Fruit fly (Drosophila melanogaster) whole organism, prepupa: ENCODE data around the gene Nedd4.

Source experiments
- CG8119 ChIP-seq: fragments of 200-800 bp; sonication (Bioruptor generic); IDR thresholded peaks from 3 replicates; pipeline ENCODE4 v1.3.6; 2022; ENCODE audit warnings: missing biosample characterization, missing genetic modification characterization
- Ets96B ChIP-seq: fragments of 200-800 bp; optimal IDR thresholded peaks from 2 replicates; lab custom pipeline; 2019; ENCODE audit warnings: missing biosample characterization, mild to moderate bottlenecking, missing genetic modification characterization, moderate library complexity
- Hr4 ChIP-seq: fragments of 200-800 bp; sonication (Bioruptor generic); optimal IDR thresholded peaks from 3 replicates; lab custom pipeline; 2016; ENCODE audit warnings: missing biosample characterization, missing genetic modification characterization
- cyc ChIP-seq: fragments of 200-800 bp; sonication (Bioruptor generic); optimal IDR thresholded peaks from 3 replicates; lab custom pipeline; 2016; ENCODE audit warnings: missing biosample characterization, missing genetic modification characterization
- fd59A ChIP-seq: fragments of 200-800 bp; sonication (Bioruptor generic); optimal IDR thresholded peaks from 2 replicates; lab custom pipeline; 2017; ENCODE audit warnings: missing biosample characterization, mild to moderate bottlenecking, missing genetic modification characterization, missing genetic modification reagents
- pdm3 ChIP-seq: fragments of 200-800 bp; sonication (Bioruptor generic); optimal IDR thresholded peaks from 3 replicates; lab custom pipeline; 2016; ENCODE audit warnings: missing biosample characterization, missing genetic modification characterization

DNA sequence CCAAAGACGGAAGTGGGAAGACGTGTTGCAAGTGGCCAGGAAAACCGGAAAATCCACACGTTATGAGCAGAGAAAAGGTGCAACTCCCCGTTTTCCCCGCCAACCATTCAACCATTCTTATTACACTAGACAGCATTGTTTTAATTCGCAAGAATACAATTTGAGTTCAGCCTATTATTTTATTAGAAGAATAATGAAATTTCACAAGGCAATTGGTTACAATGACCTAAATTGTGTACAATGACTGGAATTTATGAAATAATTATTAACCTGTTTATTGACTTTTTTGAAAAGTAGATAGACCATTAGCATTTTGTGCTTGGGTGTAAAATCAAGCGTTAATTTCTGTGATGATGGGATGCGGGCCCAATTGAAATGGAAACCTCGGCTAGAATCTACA lies 25.3 kb upstream of the Nedd4 start:
- TF ChIP-seq pdm3 (GFP tag; lab: Kevin White, UChicago), result peak; percentile 36
- no peak for TF ChIP-seq Ets96B (tag; lab: Kevin White, UChicago)
- TF ChIP-seq cyc (GFP tag; lab: Kevin White, UChicago), result no peak
- TF ChIP-seq CG8119 (GFP tag; lab: Robert Waterston, UW), result peak; percentile 58; the same call in 2 of the 3 replicates
- TF ChIP-seq Hr4 (GFP tag; lab: Kevin White, UChicago), result peak; percentile 16
- TF ChIP-seq fd59A (GFP tag; lab: Kevin White, UChicago), result no peak
